Worm (Caenorhabditis elegans): ENCODE data around the gene nyn-1.

DNA sequence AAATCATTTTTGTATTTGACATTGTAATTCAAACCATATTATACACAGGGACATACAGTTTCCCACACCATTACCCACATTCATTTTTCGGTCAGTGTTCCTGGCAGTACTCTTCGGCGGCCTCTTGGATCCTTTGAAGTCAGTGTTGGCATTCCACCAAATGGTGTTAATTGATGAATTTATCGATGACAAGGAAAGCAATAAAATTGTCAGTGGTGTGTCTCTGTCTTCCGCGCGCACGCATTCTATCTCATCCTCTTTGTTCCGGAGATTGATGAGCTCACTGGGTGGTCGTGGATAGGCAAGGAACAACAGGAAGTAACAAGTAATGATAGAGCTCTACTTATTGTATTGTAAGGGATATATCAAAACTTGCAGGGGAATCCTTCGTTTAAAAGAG is 23.6 kb upstream of the nyn-1 start:
- no peak for TF ChIP-seq tbx-11 (GFP tag; IDR thresholded peaks at IDR 0.05)
- TF ChIP-seq tra-4 (tag; optimal IDR thresholded peaks at IDR 0.05): no peak
- no peak for TF ChIP-seq flt-1 (GFP tag; IDR thresholded peaks at IDR 0.05)
- TF ChIP-seq ama-1 (optimal IDR thresholded peaks at IDR 0.05): no peak
- TF ChIP-seq ceh-36 (tag; optimal IDR thresholded peaks at IDR 0.05): no peak
- no peak for TF ChIP-seq scrt-1 (GFP tag; IDR thresholded peaks at IDR 0.05)
- no peak for TF ChIP-seq ceh-13 (GFP tag; optimal IDR thresholded peaks at IDR 0.05)
- no peak for TF ChIP-seq F13C5.2 (tag; optimal IDR thresholded peaks at IDR 0.05)
- TF ChIP-seq B0310.2 (tag; optimal IDR thresholded peaks at IDR 0.05): no peak
- no peak for TF ChIP-seq pes-1 (GFP tag; IDR thresholded peaks at IDR 0.05)
- no peak for TF ChIP-seq sea-1 (GFP tag; conservative IDR thresholded peaks at IDR 0.05)
- TF ChIP-seq tbx-37 (GFP tag; conservative IDR thresholded peaks at IDR 0.05): no peak
- no peak for TF ChIP-seq hmbx-1 (tag; optimal IDR thresholded peaks at IDR 0.05)
- TF ChIP-seq ets-7 (tag; optimal IDR thresholded peaks at IDR 0.05): no peak
